Fruit fly (Drosophila melanogaster) S2 (cell line): ENCODE measurements around the gene Cpsf6.

Experiments used
- CG8478 ChIP-seq: fragments of >200 bp; optimal IDR thresholded peaks from 2 replicates; lab custom pipeline; 2018
- CTCF ChIP-seq, 2 experiments: fragments of >200 bp; optimal IDR thresholded peaks; 2 replicates each; lab custom pipeline; 2018

dm6 chr3L:8356196-8356595 is 40.9 kb upstream of the Cpsf6 start, which contains the start of gene Culd:
- TF ChIP-seq CG8478 (no peak), CTCF (optimal IDR thresholded peaks at IDR 0.05; lab: Kevin White, UChicago) (no peak)
